Fruit fly (Drosophila melanogaster) whole organism, adult: ENCODE results near the gene RpS28a.

Source experiments
- CG12768 ChIP-seq: fragments of 200-800 bp; sonication (Bioruptor generic); optimal IDR thresholded peaks from 2 replicates; lab custom pipeline; 2017; ENCODE audit warnings: missing biosample characterization, missing genetic modification characterization, mild to moderate bottlenecking, moderate library complexity, missing genetic modification reagents
- CG33017 ChIP-seq: fragments of 200-800 bp; sonication (Bioruptor generic); optimal IDR thresholded peaks from 2 replicates; lab custom pipeline; 2018; ENCODE audit warnings: missing biosample characterization, mild to moderate bottlenecking, missing genetic modification characterization, moderate library complexity
- CG5204 ChIP-seq: fragments of 200-800 bp; sonication (Bioruptor generic); optimal IDR thresholded peaks from 2 replicates; lab custom pipeline; 2016; ENCODE audit warnings: missing biosample characterization, missing genetic modification characterization
- CG7101 ChIP-seq: fragments of 200-800 bp; sonication (Bioruptor generic); optimal IDR thresholded peaks from 2 replicates; lab custom pipeline; 2018; ENCODE audit warnings: missing biosample characterization, mild to moderate bottlenecking, missing genetic modification characterization, moderate library complexity
- Clk ChIP-seq: fragments of 200-800 bp; sonication (Bioruptor generic); optimal IDR thresholded peaks from 2 replicates; lab custom pipeline; 2017; ENCODE audit warnings: missing biosample characterization, missing genetic modification characterization
- Crg-1 ChIP-seq: fragments of 200-800 bp; sonication (Bioruptor generic); optimal IDR thresholded peaks from 2 replicates; lab custom pipeline; 2016; ENCODE audit warnings: missing biosample characterization, missing genetic modification characterization
- Hr96 ChIP-seq: fragments of 200-800 bp; sonication (Bioruptor generic); optimal IDR thresholded peaks from 2 replicates; lab custom pipeline; 2016; ENCODE audit warnings: missing biosample characterization, missing genetic modification characterization
- cic ChIP-seq: fragments of 200-800 bp; sonication (Bioruptor generic); optimal IDR thresholded peaks from 2 replicates; lab custom pipeline; 2017; ENCODE audit warnings: missing biosample characterization, mild to moderate bottlenecking, missing genetic modification characterization, moderate library complexity
- cnc ChIP-seq, 2 experiments: fragments of >200 bp; optimal IDR thresholded peaks; 2 replicates each; lab custom pipeline; 2017
- kay ChIP-seq: fragments of 200-800 bp; sonication (Bioruptor generic); peaks from one replicate; lab custom pipeline; 2016; ENCODE audit warnings: missing biosample characterization, missing genetic modification characterization, borderline replicate concordance
- pad ChIP-seq: fragments of 200-800 bp; sonication (Bioruptor generic); optimal IDR thresholded peaks from 3 replicates; lab custom pipeline; 2017; ENCODE audit warnings: missing biosample characterization, missing genetic modification characterization, mild to moderate bottlenecking, moderate library complexity, missing genetic modification reagents
- toe ChIP-seq: fragments of 200-800 bp; sonication (Bioruptor generic); optimal IDR thresholded peaks from 2 replicates; lab custom pipeline; 2016; ENCODE audit warnings: missing biosample characterization, missing genetic modification characterization

- no peak for TF ChIP-seq Hr96
- TF ChIP-seq cic (GFP tag; lab: Kevin White, UChicago): peak; percentile 87
- no peak for TF ChIP-seq toe (GFP tag; lab: Kevin White, UChicago)
- peak; percentile 8 for TF ChIP-seq Crg-1 (GFP tag; lab: Kevin White, UChicago)
- peak; percentile 1 for TF ChIP-seq CG7101 (tag; lab: Kevin White, UChicago)
- no peak for TF ChIP-seq CG5204 (GFP tag; lab: Kevin White, UChicago)
- TF ChIP-seq Clk (GFP tag; lab: Kevin White, UChicago): no peak
- peak; percentile 13 for TF ChIP-seq pad (GFP tag; lab: Kevin White, UChicago)
- no peak for TF ChIP-seq kay (GFP tag; lab: Kevin White, UChicago)
- TF ChIP-seq CG33017 (tag; lab: Kevin White, UChicago): no peak
- peak; percentile 37 for TF ChIP-seq CG12768 (GFP tag; lab: Kevin White, UChicago)
- TF ChIP-seq cnc (optimal IDR thresholded peaks at IDR 0.05; lab: Kevin White, UChicago): no peak
Observed at dm6 chr3R:30012602-30013489, 9.6 kb downstream of the RpS28a start.
